Fruit fly (Drosophila melanogaster) ovary, adult (tissue): ENCODE data around the gene CG1137.

Source experiments
- CG17801 ChIP-seq: fragments of 200-800 bp; optimal IDR thresholded peaks from 2 replicates; lab custom pipeline; 2019; ENCODE audit warnings: missing biosample characterization, mild to moderate bottlenecking, missing genetic modification characterization, moderate library complexity; ENCODE audit not compliant: partially characterized antibody

The CG1137 gene

DNA sequence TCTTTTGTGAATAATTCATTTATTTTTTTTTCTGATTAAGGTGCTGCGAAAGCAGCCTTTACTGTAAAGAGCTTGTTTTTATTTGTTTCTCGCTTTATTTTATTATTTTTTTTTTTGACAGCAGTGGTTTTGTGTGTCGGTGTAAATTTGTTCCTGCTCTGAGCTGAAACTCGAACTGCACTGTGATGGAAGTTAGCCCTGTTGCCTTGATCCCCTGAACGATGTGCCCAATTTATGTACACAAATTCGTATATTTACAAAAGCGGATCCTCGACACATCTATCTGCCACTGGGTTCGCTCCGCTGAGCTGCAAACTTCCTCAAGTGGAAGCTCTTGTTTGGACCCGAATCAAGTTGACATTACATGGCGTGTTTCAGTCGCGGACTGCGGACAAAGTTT, at the start of gene CG1137:
TSS of gene CG1137 (minus strand) at position 101 of the 400 bp plus-strand sequence.
- TF ChIP-seq CG17801 (GFP tag; lab: Kevin White, UChicago): no peak

DNA sequence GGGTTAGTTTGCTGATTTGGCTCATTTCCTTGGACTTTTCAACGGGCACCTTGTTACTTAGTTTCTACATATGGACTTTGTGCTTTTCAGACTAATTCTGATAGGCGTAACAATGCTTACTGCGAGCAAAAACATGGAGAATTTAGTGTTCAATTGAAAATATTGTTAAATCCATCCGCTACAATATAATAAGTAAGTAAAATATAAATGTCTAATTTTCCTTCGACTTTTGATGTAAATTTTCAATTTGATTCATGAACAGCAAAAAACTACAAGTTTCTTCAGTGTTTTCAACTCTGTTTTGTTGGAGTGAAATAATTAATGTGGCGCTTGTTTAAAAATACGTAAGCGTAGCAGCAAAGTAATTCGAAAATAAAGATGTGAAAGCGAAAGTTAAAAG, 48.7 kb upstream of the CG1137 start, which contains the start of gene glob2:
TSS of gene glob2 (minus strand) at position 101 of the 400 bp plus-strand sequence.
- no peak for TF ChIP-seq CG17801 (GFP tag; lab: Kevin White, UChicago)

DNA sequence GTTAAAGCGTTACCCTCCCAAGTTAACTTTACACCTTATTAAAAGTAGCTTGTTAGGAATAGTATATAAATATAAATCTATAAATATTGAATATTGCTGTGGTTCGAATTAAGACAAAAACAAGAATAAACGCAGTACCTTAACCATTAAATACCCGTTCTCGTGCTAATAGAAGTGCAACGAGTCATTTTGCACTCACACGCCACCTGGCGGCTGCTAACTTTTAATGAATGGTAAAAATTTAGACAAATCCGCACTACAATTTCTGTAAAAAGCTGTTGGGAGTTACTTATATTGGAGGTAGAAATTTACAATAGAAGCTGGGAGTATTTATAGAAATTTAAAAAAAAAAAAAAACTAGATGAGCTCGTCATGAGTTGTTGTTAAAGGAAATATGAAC, 45.0 kb upstream of the CG1137 start:
- TF ChIP-seq CG17801 (GFP tag; lab: Kevin White, UChicago): no peak

DNA sequence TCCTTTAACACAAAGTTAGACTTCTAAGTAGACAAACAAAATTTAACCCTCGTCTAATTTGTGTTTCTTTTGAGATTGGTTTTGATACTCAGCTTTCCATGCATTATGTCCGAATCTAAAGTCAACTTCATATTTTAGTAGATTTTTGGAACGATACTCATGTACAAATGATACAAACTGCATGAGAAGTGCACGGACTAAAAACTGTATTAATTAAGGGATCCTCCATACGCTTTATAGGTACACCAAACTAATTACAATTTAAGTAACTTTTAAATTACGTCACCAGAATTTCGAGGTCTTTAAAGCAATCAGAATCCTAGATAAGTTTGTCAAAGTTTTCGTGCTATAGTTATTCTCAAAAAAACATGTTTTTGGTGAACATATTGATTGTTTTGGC, 40.8 kb upstream of the CG1137 start, which contains the start of gene CG31482:
TSS of gene CG31482 (plus strand) at position 301 of the 400 bp plus-strand sequence.
- no peak for TF ChIP-seq CG17801 (GFP tag; lab: Kevin White, UChicago)

DNA sequence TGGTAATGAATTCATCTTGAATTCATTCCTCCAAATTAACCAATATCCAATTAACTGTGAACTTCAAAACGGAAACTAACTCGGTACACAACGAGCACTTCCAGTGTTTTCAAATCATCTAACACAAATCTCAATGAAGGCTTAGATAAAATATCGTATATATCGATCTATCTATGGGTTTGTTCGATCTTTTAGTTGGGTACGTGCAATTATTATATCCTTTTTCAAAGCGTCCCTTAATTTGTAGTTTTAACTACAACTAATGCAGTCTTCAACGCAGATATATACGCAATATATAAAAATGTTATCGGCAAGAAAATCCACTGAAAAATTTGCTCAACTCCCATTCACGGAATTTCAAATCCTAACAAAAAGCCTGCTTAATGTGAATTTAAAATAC, 37.8 kb upstream of the CG1137 start, which contains the start of gene CG1138:
TSS of gene CG1138 (minus strand) at position 101 of the 400 bp plus-strand sequence.
- no peak for TF ChIP-seq CG17801 (GFP tag; lab: Kevin White, UChicago)

DNA sequence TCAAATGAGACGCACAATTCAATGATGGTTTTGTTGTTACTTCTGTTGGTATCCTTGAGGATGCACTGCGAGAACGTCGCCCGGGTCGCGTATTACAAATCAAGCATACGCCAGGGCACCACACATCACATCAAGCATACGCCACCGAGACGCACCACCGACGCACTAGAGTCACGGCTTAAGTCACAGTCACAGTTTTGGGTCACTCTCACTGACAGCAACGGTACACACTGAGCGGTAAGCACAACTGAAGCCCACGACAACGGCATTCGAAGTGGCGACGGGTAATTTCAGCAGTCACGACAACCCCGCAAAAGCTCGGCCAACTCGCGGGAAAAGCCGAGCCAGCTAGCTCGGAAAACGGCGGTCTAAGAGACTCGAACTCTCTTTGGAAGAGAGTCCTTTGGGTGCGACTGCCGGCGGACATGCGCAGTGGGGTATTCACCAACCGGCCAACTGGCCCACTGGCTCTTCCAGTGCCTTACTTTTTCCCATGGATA, 33.0 kb upstream of the CG1137 start, which contains the start of gene dpr11:
TSS of gene dpr11 (minus strand) at position 263 of the 500 bp plus-strand sequence.
- TF ChIP-seq CG17801 (GFP tag; lab: Kevin White, UChicago): no peak

DNA sequence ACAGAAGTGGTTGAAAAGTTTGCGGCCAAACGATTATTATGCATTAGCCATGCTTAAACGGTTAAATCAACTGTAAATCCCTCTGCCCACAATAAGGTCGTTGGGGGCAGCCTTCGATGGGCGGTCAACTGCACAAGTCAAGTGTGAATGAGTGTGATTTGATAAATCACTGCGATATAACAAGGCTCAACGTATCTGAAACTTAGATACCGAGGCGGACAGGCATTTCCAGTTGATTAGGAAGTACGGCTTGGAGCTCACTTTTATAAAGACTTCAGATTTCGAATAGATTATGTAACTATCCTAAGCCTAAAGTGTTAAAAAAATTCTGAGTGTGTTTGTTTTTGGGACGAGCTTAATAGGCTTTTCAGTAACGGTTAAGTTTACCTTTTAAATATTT, 20.3 kb upstream of the CG1137 start, which contains the start of gene CG2336:
TSS of gene CG2336 (plus strand) at position 301 of the 400 bp plus-strand sequence.
- no peak for TF ChIP-seq CG17801 (GFP tag; lab: Kevin White, UChicago)

DNA sequence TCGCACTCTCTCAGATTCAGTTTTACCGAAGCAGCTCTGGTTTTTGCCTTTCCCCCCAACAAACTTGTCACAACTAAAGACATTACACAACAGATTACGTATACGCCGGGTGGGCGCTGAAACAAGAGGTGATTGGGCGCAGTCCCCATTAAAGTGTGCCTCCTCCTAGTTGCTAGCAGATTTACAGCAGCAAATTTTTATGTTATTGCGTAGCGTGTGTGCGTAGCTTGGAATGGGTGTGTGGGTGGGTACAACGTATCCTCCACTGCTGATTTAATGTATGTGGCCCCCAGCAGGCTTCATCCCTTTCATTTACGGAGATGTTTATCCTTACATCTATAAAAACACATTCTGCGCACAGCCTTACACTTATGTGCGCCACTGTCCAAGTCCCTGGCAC, 8.7 kb upstream of the CG1137 start:
- no peak for TF ChIP-seq CG17801 (GFP tag; lab: Kevin White, UChicago)

DNA sequence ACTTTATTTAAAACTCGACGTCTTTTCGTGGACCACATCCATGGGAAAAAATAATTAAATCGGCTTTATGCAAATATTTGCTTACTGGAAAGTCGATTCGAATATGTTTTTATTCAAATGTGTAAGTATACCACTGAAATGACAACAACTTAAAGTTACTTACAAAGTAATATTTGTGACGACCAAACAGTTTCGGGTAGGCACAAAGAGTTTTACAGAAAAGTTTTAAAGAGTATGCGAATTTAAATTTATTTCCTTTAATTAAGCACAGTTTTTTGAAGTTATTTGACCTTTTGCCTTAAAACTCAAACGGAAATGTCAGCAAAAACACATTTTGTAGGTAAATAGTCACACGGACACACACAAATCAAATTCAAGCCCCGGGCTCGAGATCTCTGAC, 11.4 kb downstream of the CG1137 start, which contains the start of gene Pif2:
TSS of gene Pif2 (plus strand) at position 301 of the 400 bp plus-strand sequence.
- no peak for TF ChIP-seq CG17801 (GFP tag; lab: Kevin White, UChicago)

DNA sequence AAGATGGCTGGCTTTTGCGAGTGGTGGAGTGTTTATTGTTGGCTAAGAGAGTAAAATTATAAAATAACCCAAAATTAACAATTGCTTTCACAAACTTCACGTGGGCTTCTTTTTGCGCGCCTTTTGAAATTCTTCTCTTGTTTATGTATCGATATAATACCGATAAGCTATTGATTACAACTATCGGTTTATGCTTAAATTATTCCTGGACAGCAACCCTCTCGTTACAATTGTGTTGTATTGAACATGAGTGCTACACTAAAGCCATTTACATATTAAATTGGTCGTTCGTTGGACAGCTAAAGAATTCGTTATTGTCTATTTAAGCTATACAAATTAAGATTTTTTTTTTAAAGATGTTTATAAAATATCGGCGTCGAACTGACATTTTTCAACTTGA, 26.1 kb downstream of the CG1137 start:
- TF ChIP-seq CG17801 (GFP tag; lab: Kevin White, UChicago): no peak

DNA sequence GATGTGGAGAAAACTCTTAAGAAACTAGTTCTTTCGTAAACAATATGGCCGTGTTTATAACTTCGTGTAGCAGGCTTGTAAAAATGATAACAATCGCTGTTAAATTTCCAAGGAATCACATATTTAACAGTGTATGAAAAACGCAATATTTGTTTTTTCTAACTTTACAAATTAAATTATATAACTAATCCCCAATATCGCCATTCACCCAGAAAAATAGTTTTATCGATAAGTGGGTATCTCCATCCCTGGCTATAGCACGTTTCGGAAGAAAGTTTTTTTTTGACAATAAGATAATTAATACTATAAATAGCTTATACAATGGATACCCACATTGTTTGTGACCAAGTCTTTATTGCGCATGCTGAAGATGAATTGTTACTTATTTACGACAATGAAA, 32.9 kb downstream of the CG1137 start, which contains the start of gene CG15185:
TSS of gene CG15185 (plus strand) at position 301 of the 400 bp plus-strand sequence.
- TF ChIP-seq CG17801 (GFP tag; lab: Kevin White, UChicago): no peak
